Worm (Caenorhabditis elegans) whole organism, L2 larva: ENCODE measurements around the gene ufl-1.

Experiments
- ZK546.5 ChIP-seq: sonication (generic microtip); optimal IDR thresholded peaks from 2 replicates; lab custom pipeline; 2017; ENCODE audit warnings: missing biosample characterization, missing genetic modification characterization
- alr-1 ChIP-seq: fragments of 150-350 bp; optimal IDR thresholded peaks from 2 replicates; lab custom pipeline; 2014; ENCODE audit warnings: missing biosample characterization, missing genetic modification characterization
- blmp-1 ChIP-seq: sonication (generic microtip); optimal IDR thresholded peaks from 2 replicates; lab custom pipeline; 2017; ENCODE audit warnings: missing genetic modification characterization, mild to moderate bottlenecking, missing compliant biosample characterization, antibody characterized with exemption, moderate library complexity; ENCODE audit not compliant: insufficient read depth
- elt-1 ChIP-seq: fragments of 150-350 bp; optimal IDR thresholded peaks from 2 replicates; lab custom pipeline; 2014; ENCODE audit warnings: missing biosample characterization, missing genetic modification characterization
- lsy-2 ChIP-seq, 2 experiments: fragments of 150-350 bp in 1 of 2; sonication (generic microtip) in 1 of 2; optimal IDR thresholded peaks; 2 replicates each; lab custom pipeline; 2014 to 2017; ENCODE audit warnings: missing biosample characterization in 2 of 2, missing genetic modification characterization in 2 of 2
- mdl-1 ChIP-seq, 2 experiments: fragments of 150-350 bp in 1 of 2; sonication (generic microtip) in 1 of 2; optimal IDR thresholded peaks; 2 replicates each; lab custom pipeline; 2017; ENCODE audit warnings: missing biosample characterization in 2 of 2, missing genetic modification characterization in 2 of 2
- nhr-10 ChIP-seq: sonication (generic microtip); optimal IDR thresholded peaks from 2 replicates; lab custom pipeline; 2017; ENCODE audit warnings: missing biosample characterization, missing genetic modification characterization
- nhr-6 ChIP-seq: fragments of 150-350 bp; optimal IDR thresholded peaks from 2 replicates; lab custom pipeline; 2014; ENCODE audit warnings: missing biosample characterization, missing genetic modification characterization
- nhr-77 ChIP-seq: fragments of 150-350 bp; optimal IDR thresholded peaks from 2 replicates; lab custom pipeline; 2014; ENCODE audit warnings: missing biosample characterization, missing genetic modification characterization
- peb-1 ChIP-seq: fragments of 150-350 bp; optimal IDR thresholded peaks from 2 replicates; lab custom pipeline; 2014; ENCODE audit warnings: missing biosample characterization, missing genetic modification characterization
- unc-62 ChIP-seq: fragments of 150-350 bp; optimal IDR thresholded peaks from 2 replicates; lab custom pipeline; 2014; ENCODE audit warnings: missing biosample characterization, missing genetic modification reagents, missing genetic modification characterization
- ztf-1 ChIP-seq: fragments of 200-800 bp; sonication (Bioruptor generic); conservative IDR thresholded peaks from 2 replicates; pipeline ENCODE4 v1.3.6; 2022; ENCODE audit warnings: missing genetic modification characterization, missing compliant biosample characterization
- ztf-4 ChIP-seq: fragments of 150-350 bp; optimal IDR thresholded peaks from 2 replicates; lab custom pipeline; 2014; ENCODE audit warnings: missing biosample characterization, missing genetic modification characterization

DNA sequence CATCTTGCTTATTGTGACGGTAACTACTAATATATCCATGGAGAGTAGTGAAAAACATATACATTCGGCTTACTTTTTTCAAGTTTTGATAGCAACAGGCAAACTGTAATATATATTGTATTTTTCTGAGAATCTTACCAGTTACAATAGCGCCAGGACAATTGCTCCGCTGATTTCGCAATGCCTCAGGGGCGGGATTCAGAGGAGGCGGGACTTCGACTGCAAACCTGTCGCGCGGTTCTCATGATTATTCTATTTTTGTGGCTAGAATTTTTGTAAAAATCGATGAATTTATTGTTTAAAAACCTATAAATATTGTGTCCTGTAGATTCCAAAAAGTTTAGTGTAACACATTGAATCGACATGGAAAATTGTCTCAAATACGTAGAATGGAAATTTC, 5.6 kb downstream of the ufl-1 start:
- no peak for TF ChIP-seq nhr-6 (tag; lab: Kevin White, UChicago)
- TF ChIP-seq peb-1 (tag; lab: Kevin White, UChicago) = no peak
- no peak for TF ChIP-seq ZK546.5 (tag; lab: Kevin White, UChicago)
- TF ChIP-seq elt-1 = no peak
- TF ChIP-seq ztf-4 = no peak
- no peak for TF ChIP-seq lsy-2 (tag; optimal IDR thresholded peaks at IDR 0.05; lab: Kevin White, UChicago)
- TF ChIP-seq nhr-10 = no peak
- TF ChIP-seq unc-62 (GFP tag; lab: Kevin White, UChicago) = no peak
- TF ChIP-seq alr-1 (tag; lab: Kevin White, UChicago) = no peak
- TF ChIP-seq mdl-1 (tag; optimal IDR thresholded peaks at IDR 0.05; lab: Kevin White, UChicago) = no peak
- no peak for TF ChIP-seq blmp-1 (tag; lab: Kevin White, UChicago)
- no peak for TF ChIP-seq nhr-77 (tag; lab: Kevin White, UChicago)
- TF ChIP-seq ztf-1 (GFP tag; lab: Robert Waterston, UW) = no peak
